Worm (Caenorhabditis elegans) whole organism, L4/young adult: ENCODE measurements around the gene irld-48.
A peak's percentile ranks its signal among the peaks of the same experiment; 100 is the strongest.

Experiments used
- W03F9.2 ChIP-seq: fragments of 150-350 bp; optimal IDR thresholded peaks from 2 replicates; lab custom pipeline; 2014; ENCODE audit warnings: missing biosample characterization, missing genetic modification characterization
- dao-5 ChIP-seq: sonication (generic microtip); optimal IDR thresholded peaks from 2 replicates; lab custom pipeline; 2016; ENCODE audit warnings: missing genotype, missing genetic modification characterization, moderate library complexity, missing compliant biosample characterization
- him-1 ChIP-seq: sonication (generic microtip); optimal IDR thresholded peaks from 2 replicates; lab custom pipeline; 2016; ENCODE audit warnings: missing genotype, missing genetic modification reagents, missing genetic modification characterization, missing compliant biosample characterization

DNA sequence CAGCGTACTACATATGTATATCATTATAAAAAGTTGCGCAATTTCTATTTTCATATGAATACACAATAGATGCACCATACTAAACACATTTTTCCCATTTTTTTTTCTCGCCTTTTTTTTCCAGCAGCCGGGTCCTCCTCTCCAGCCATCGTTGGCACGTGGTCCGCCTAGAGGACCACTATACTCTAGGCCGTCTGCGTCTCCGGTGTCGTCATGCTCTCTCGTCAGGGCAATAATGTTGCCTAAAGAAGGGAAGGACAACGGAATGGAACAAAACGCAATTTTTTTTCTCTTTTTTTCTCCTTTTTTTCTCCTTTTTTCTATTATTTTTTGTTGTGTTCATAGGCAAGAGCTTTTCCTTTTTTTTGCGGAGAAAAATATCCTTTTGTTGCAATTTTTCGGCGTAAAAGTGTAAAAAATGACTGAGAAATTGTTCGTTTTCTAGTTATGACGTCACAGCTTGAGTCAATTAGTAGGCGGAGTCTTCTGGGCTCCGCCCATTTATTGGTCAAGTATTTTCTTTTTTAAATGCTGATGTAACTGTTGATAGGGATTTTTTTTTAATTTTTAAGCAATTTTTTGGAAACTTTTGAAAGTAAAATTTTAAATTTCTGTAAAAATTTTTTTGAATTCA is 6.8 kb downstream of the irld-48 start:
- TF ChIP-seq dao-5 (tag; lab: Kevin White, UChicago) (no peak), him-1 (peak; percentile 67), W03F9.2 (tag; lab: Kevin White, UChicago) (no peak)
